Worm (Caenorhabditis elegans) whole organism, L4 larva: ENCODE data around the gene cnt-1.
A peak's percentile ranks its signal among the peaks of the same experiment; 100 is the strongest.

Experiments used
- R02D3.7 ChIP-seq: fragments of 150-350 bp; sonication (generic microtip); optimal IDR thresholded peaks from 3 replicates; lab custom pipeline; 2014; ENCODE audit warnings: missing biosample characterization, missing genetic modification characterization
- ama-1 ChIP-seq: fragments of 150-350 bp; optimal IDR thresholded peaks from 2 replicates; lab custom pipeline; 2014; ENCODE audit warnings: inconsistent platforms, mixed read lengths
- ceh-82 ChIP-seq: sonication (generic microtip); optimal IDR thresholded peaks from 2 replicates; lab custom pipeline; 2017; ENCODE audit warnings: missing biosample characterization, missing genetic modification characterization
- ces-1 ChIP-seq: fragments of 150-350 bp; sonication (generic microtip); optimal IDR thresholded peaks from 4 replicates; lab custom pipeline; 2014; ENCODE audit warnings: missing biosample characterization, missing genetic modification reagents, missing genetic modification characterization
- dpl-1 ChIP-seq: fragments of 150-350 bp; optimal IDR thresholded peaks from 2 replicates; lab custom pipeline; 2014; ENCODE audit warnings: missing biosample characterization, missing genetic modification reagents, missing genetic modification characterization
- duxl-1 ChIP-seq: sonication (generic microtip); optimal IDR thresholded peaks from 2 replicates; lab custom pipeline; 2016; ENCODE audit warnings: mild to moderate bottlenecking, missing genetic modification characterization, moderate library complexity, missing compliant biosample characterization; ENCODE audit not compliant: poor library complexity
- dve-1 ChIP-seq: sonication (generic microtip); optimal IDR thresholded peaks from 2 replicates; lab custom pipeline; 2017; ENCODE audit warnings: antibody characterized with exemption, mild to moderate bottlenecking, missing genetic modification characterization, missing compliant biosample characterization; ENCODE audit not compliant: insufficient read depth
- egl-43 ChIP-seq: fragments of 200-800 bp; sonication (Bioruptor generic); IDR thresholded peaks from 2 replicates; pipeline ENCODE4 v1.3.6; 2022; ENCODE audit warnings: missing genetic modification reagents, missing genetic modification characterization, missing compliant biosample characterization
- fkh-10 ChIP-seq: fragments of 150-350 bp; optimal IDR thresholded peaks from 2 replicates; lab custom pipeline; 2014; ENCODE audit warnings: missing biosample characterization, missing genetic modification reagents, missing genetic modification characterization
- jun-1 ChIP-seq: fragments of 150-350 bp; optimal IDR thresholded peaks from 2 replicates; lab custom pipeline; 2014; ENCODE audit warnings: missing biosample characterization, missing genetic modification reagents, missing genetic modification characterization
- lim-7 ChIP-seq: fragments of 200-800 bp; sonication (Bioruptor generic); IDR thresholded peaks from 2 replicates; pipeline ENCODE4 v1.3.6; 2022; ENCODE audit warnings: missing genetic modification characterization, missing compliant biosample characterization
- pqm-1 ChIP-seq: sonication (generic microtip); optimal IDR thresholded peaks from 2 replicates; lab custom pipeline; 2017; ENCODE audit warnings: missing biosample characterization, missing genetic modification characterization
- unc-130 ChIP-seq: sonication (generic microtip); optimal IDR thresholded peaks from 2 replicates; lab custom pipeline; 2016; ENCODE audit warnings: missing genetic modification reagents, missing genetic modification characterization, missing compliant biosample characterization
- unc-39 ChIP-seq: sonication (generic microtip); optimal IDR thresholded peaks from 2 replicates; lab custom pipeline; 2017; ENCODE audit warnings: missing biosample characterization, missing genetic modification characterization

DNA sequence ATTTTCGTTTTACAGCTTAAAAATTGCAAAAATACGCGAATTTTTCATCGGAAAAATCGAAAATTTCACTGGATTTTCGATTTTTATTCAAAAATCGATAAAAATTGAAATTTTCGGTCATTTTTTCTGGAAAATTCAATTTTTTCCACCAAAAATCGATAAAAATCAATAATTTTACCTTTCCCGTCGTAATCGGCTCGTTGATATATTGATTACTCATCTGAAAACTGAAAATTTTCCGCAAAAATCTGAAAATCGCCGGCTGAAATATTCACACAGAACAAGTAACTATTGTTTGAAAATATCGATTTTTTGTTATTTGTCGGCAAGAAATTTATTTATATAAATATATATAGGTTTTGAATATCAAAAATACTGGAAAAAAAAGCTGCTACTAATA is 52.2 kb downstream of the cnt-1 start, which contains the start of gene cyn-16:
- TF ChIP-seq unc-39 (tag; lab: Kevin White, UChicago): no peak
- no peak for TF ChIP-seq lim-7 (GFP tag; lab: Robert Waterston, UW)
- no peak for TF ChIP-seq duxl-1
- no peak for TF ChIP-seq egl-43 (GFP tag; lab: Robert Waterston, UW)
- TF ChIP-seq jun-1 (tag; lab: Kevin White, UChicago): no peak
- TF ChIP-seq ama-1 (lab: Kevin White, UChicago): peak; percentile 81
- no peak for TF ChIP-seq ceh-82 (tag; lab: Kevin White, UChicago)
- no peak for TF ChIP-seq ces-1 (GFP tag; lab: Kevin White, UChicago)
- TF ChIP-seq unc-130 (GFP tag; lab: Kevin White, UChicago): no peak
- no peak for TF ChIP-seq pqm-1 (tag; lab: Kevin White, UChicago)
- no peak for TF ChIP-seq R02D3.7 (tag; lab: Kevin White, UChicago)
- no peak for TF ChIP-seq fkh-10 (GFP tag; lab: Kevin White, UChicago)
- TF ChIP-seq dpl-1 (GFP tag; lab: Kevin White, UChicago): no peak
- no peak for TF ChIP-seq dve-1 (tag; lab: Kevin White, UChicago)
